Worm (Caenorhabditis elegans) whole organism, early embryonic: ENCODE data around the gene F52C6.3.

Experiments
- aly-1 ChIP-seq: sonication (generic microtip); optimal IDR thresholded peaks from 2 replicates; lab custom pipeline; 2016; ENCODE audit warnings: missing genetic modification characterization, missing compliant biosample characterization
- ets-7 ChIP-seq: sonication (generic microtip); optimal IDR thresholded peaks from 2 replicates; lab custom pipeline; 2016; ENCODE audit warnings: missing genotype, missing genetic modification characterization, missing compliant biosample characterization
- flt-1 ChIP-seq: fragments of 200-800 bp; sonication (Bioruptor generic); IDR thresholded peaks from 2 replicates; pipeline ENCODE4 v1.3.6; 2022; ENCODE audit warnings: missing genetic modification characterization, missing compliant biosample characterization
- hmbx-1 ChIP-seq: sonication (generic microtip); optimal IDR thresholded peaks from 2 replicates; lab custom pipeline; 2016; ENCODE audit warnings: mild to moderate bottlenecking, missing genetic modification characterization, missing compliant biosample characterization
- sea-1 ChIP-seq: fragments of 200-800 bp; sonication (Bioruptor generic); conservative IDR thresholded peaks from 2 replicates; pipeline ENCODE4 v1.3.6; 2022; ENCODE audit warnings: missing genetic modification characterization, missing compliant biosample characterization

DNA sequence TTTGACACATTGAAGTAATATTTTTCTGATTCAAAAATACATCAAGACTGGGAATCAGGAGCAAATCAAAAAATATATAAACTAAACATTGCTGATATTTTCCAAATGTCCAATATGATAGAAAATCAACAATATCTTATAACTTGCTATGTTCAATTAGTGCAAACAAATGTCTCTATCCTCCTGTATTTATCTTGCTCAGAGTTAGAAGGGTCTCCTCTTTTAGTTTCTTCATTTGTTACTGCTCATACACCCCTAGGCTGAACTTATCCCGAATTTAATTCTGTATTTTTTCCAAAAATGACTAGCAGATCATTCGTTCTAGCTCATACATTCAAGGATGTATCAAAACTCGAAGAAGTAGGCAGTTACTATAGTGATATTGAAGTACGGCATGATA, 22.6 kb upstream of the F52C6.3 start, which contains the start of gene math-23:
- TF ChIP-seq flt-1 (GFP tag; lab: Robert Waterston, UW) (no peak), hmbx-1 (tag; lab: Kevin White, UChicago) (no peak), sea-1 (no peak), aly-1 (tag; lab: Kevin White, UChicago) (no peak), ets-7 (tag; lab: Kevin White, UChicago) (no peak)
